Worm (Caenorhabditis elegans): Measurements from ENCODE around the gene C49C8.8.

ce11 chrIV:8605217-8605616 lies 46.7 kb upstream of the C49C8.8 start:
- TF ChIP-seq ztf-4 (tag; optimal IDR thresholded peaks at IDR 0.05): no peak
- TF ChIP-seq snpc-4 (tag; optimal IDR thresholded peaks at IDR 0.05): no peak
